Worm (Caenorhabditis elegans) whole organism, young adult: Measurements from ENCODE around the gene M05D6.8.

Experiments
- B0035.1 ChIP-seq: sonication (generic microtip); optimal IDR thresholded peaks from 2 replicates; lab custom pipeline; 2016; ENCODE audit warnings: missing genetic modification characterization, mild to moderate bottlenecking, missing compliant biosample characterization, missing genotype, missing genetic modification reagents
- B0261.1 ChIP-seq: sonication (generic microtip); optimal IDR thresholded peaks from 2 replicates; lab custom pipeline; 2016; ENCODE audit warnings: mild to moderate bottlenecking, missing genetic modification characterization, moderate library complexity, missing compliant biosample characterization
- C17E4.6 ChIP-seq: fragments of 200-800 bp; sonication (Bioruptor generic); IDR thresholded peaks from 2 replicates; pipeline ENCODE4 v1.3.6; 2022; ENCODE audit warnings: missing genetic modification reagents, missing genetic modification characterization, missing compliant biosample characterization
- D2030.7 ChIP-seq: fragments of 200-800 bp; sonication (Bioruptor generic); IDR thresholded peaks from 2 replicates; pipeline ENCODE4 v1.3.6; 2022; ENCODE audit warnings: missing genetic modification reagents, missing genetic modification characterization, missing compliant biosample characterization
- F22D6.2 ChIP-seq: sonication (generic microtip); optimal IDR thresholded peaks from 2 replicates; lab custom pipeline; 2016; ENCODE audit warnings: mild to moderate bottlenecking, missing genetic modification characterization, missing compliant biosample characterization
- F23B12.7 ChIP-seq: sonication (generic microtip); optimal IDR thresholded peaks from 2 replicates; lab custom pipeline; 2017; ENCODE audit warnings: missing genetic modification characterization, mild to moderate bottlenecking, missing compliant biosample characterization, antibody characterized with exemption, moderate library complexity; ENCODE audit not compliant: insufficient read depth
- F39B2.1 ChIP-seq: fragments of 200-800 bp; sonication (Bioruptor generic); IDR thresholded peaks from 2 replicates; pipeline ENCODE4 v1.3.6; 2022; ENCODE audit warnings: missing genetic modification reagents, missing genetic modification characterization, missing compliant biosample characterization
- F52B5.7 ChIP-seq: sonication (generic microtip); optimal IDR thresholded peaks from 2 replicates; lab custom pipeline; 2016; ENCODE audit warnings: mild to moderate bottlenecking, missing genetic modification characterization, missing compliant biosample characterization
- F55B11.4 ChIP-seq: sonication (generic microtip); optimal IDR thresholded peaks from 2 replicates; lab custom pipeline; 2016; ENCODE audit warnings: missing compliant biosample characterization, missing genetic modification characterization, borderline replicate concordance; ENCODE audit not compliant: insufficient read depth
- K11D2.4 ChIP-seq: fragments of 200-800 bp; sonication (Bioruptor generic); IDR thresholded peaks from 2 replicates; pipeline ENCODE4 v1.3.6; 2022; ENCODE audit warnings: missing genetic modification reagents, missing genetic modification characterization, missing compliant biosample characterization
- T07F8.4 ChIP-seq: sonication (generic microtip); optimal IDR thresholded peaks from 2 replicates; lab custom pipeline; 2016; ENCODE audit warnings: mild to moderate bottlenecking, missing genetic modification characterization, moderate library complexity, missing compliant biosample characterization
- Y53F4B.3 ChIP-seq: fragments of 200-800 bp; sonication (Bioruptor generic); IDR thresholded peaks from 2 replicates; pipeline ENCODE4 v1.3.6; 2022; ENCODE audit warnings: missing genetic modification reagents, missing genetic modification characterization, missing compliant biosample characterization
- Y53G8AR.9 ChIP-seq: fragments of 200-800 bp; sonication (Bioruptor generic); conservative IDR thresholded peaks from 2 replicates; pipeline ENCODE4 v1.3.6; 2022; ENCODE audit warnings: missing genetic modification reagents, missing genetic modification characterization, missing compliant biosample characterization
- Y79H2A.3 ChIP-seq: fragments of 200-800 bp; sonication (Bioruptor generic); conservative IDR thresholded peaks from 2 replicates; pipeline ENCODE4 v1.3.6; 2022; ENCODE audit warnings: missing genetic modification reagents, missing genetic modification characterization, missing compliant biosample characterization
- Y95B8A.8 ChIP-seq: fragments of 200-800 bp; sonication (Bioruptor generic); IDR thresholded peaks from 2 replicates; pipeline ENCODE4 v1.3.6; 2022; ENCODE audit warnings: missing genetic modification reagents, missing genetic modification characterization, missing compliant biosample characterization
- akir-1 ChIP-seq: fragments of 200-800 bp; sonication (Bioruptor generic); optimal IDR thresholded peaks from 2 replicates; lab custom pipeline; 2018; ENCODE audit warnings: mild to moderate bottlenecking, missing genetic modification characterization, moderate library complexity, missing compliant biosample characterization
- aptf-3 ChIP-seq: fragments of 200-800 bp; sonication (Bioruptor generic); IDR thresholded peaks from 2 replicates; pipeline ENCODE4 v1.3.6; 2022; ENCODE audit warnings: missing genetic modification characterization, missing compliant biosample characterization
- attf-6 ChIP-seq: fragments of 200-800 bp; sonication (Bioruptor generic); IDR thresholded peaks from 2 replicates; pipeline ENCODE4 v1.3.6; 2022; ENCODE audit warnings: missing genetic modification reagents, missing genetic modification characterization, missing compliant biosample characterization
- bed-2 ChIP-seq: fragments of 200-800 bp; sonication (Bioruptor generic); IDR thresholded peaks from 2 replicates; pipeline ENCODE4 v1.3.6; 2022; ENCODE audit warnings: missing genetic modification reagents, missing genetic modification characterization, missing compliant biosample characterization
- cebp-1 ChIP-seq, 2 experiments: fragments of 200-800 bp in 1 of 2; sonication (Bioruptor generic) in 1 of 2; sonication (generic microtip) in 1 of 2; IDR thresholded peaks in 1 of 2; optimal IDR thresholded peaks in 1 of 2; 2 replicates each; pipeline versions ENCODE4 v1.3.6 to Lab custom; 2017 to 2022; ENCODE audit warnings: missing compliant biosample characterization in 2 of 2, missing genetic modification characterization in 2 of 2, mild to moderate bottlenecking in 1 of 2, missing genetic modification reagents in 1 of 2, moderate library complexity in 1 of 2
- ceh-100 ChIP-seq: fragments of 200-800 bp; sonication (Bioruptor generic); IDR thresholded peaks from 2 replicates; pipeline ENCODE4 v1.3.6; 2022; ENCODE audit warnings: missing genetic modification reagents, missing genetic modification characterization, missing compliant biosample characterization
- ceh-27 ChIP-seq: fragments of 200-800 bp; sonication (Bioruptor generic); optimal IDR thresholded peaks from 2 replicates; lab custom pipeline; 2018; ENCODE audit warnings: mild to moderate bottlenecking, missing genetic modification characterization, moderate library complexity, missing compliant biosample characterization
- ceh-58 ChIP-seq: fragments of 200-800 bp; sonication (Bioruptor generic); IDR thresholded peaks from 2 replicates; pipeline ENCODE4 v1.3.6; 2022; ENCODE audit warnings: missing genetic modification characterization, missing compliant biosample characterization
- ceh-91 ChIP-seq: fragments of 200-800 bp; sonication (Bioruptor generic); IDR thresholded peaks from 2 replicates; pipeline ENCODE4 v1.3.6; 2022; ENCODE audit warnings: missing genetic modification reagents, missing genetic modification characterization, missing compliant biosample characterization
- die-1 ChIP-seq: sonication (generic microtip); optimal IDR thresholded peaks from 2 replicates; lab custom pipeline; 2016; ENCODE audit warnings: missing genotype, mild to moderate bottlenecking, missing genetic modification characterization, missing compliant biosample characterization
- dpff-1 ChIP-seq: sonication (generic microtip); optimal IDR thresholded peaks from 2 replicates; lab custom pipeline; 2017; ENCODE audit warnings: mild to moderate bottlenecking, missing genetic modification characterization, missing compliant biosample characterization
- efl-1 ChIP-seq: fragments of 150-350 bp; optimal IDR thresholded peaks from 2 replicates; lab custom pipeline; 2014; ENCODE audit warnings: missing biosample characterization, missing genetic modification reagents, missing genetic modification characterization
- egl-44 ChIP-seq: fragments of 200-800 bp; sonication (Bioruptor generic); IDR thresholded peaks from 2 replicates; pipeline ENCODE4 v1.3.6; 2022; ENCODE audit warnings: missing genetic modification reagents, missing genetic modification characterization, missing compliant biosample characterization
- hlh-12 ChIP-seq: sonication (generic microtip); optimal IDR thresholded peaks from 2 replicates; lab custom pipeline; 2016; ENCODE audit warnings: missing genetic modification characterization, missing compliant biosample characterization
- let-607 ChIP-seq, 2 experiments: fragments of 200-800 bp in 1 of 2; sonication (Bioruptor generic) in 1 of 2; sonication (generic microtip) in 1 of 2; optimal IDR thresholded peaks; 2 replicates each; lab custom pipeline; 2016 to 2018; ENCODE audit warnings: mild to moderate bottlenecking in 2 of 2, missing compliant biosample characterization in 2 of 2, missing genetic modification characterization in 2 of 2, moderate library complexity in 2 of 2, missing genotype in 1 of 2
- lin-35 ChIP-seq, 3 experiments: fragments of 150-350 bp in 2 of 3; sonication (generic microtip) in 1 of 3; optimal IDR thresholded peaks; 2 replicates each; lab custom pipeline; 2014 to 2018; ENCODE audit warnings: missing biosample characterization in 3 of 3, missing genetic modification characterization in 3 of 3, missing genetic modification reagents in 3 of 3
- lin-40 ChIP-seq: sonication (generic microtip); optimal IDR thresholded peaks from 2 replicates; lab custom pipeline; 2016; ENCODE audit warnings: missing genetic modification characterization, mild to moderate bottlenecking, missing compliant biosample characterization, missing genotype, missing genetic modification reagents
- lir-1 ChIP-seq: fragments of 200-800 bp; sonication (Bioruptor generic); conservative IDR thresholded peaks from 2 replicates; pipeline ENCODE4 v1.3.6; 2022; ENCODE audit warnings: missing genetic modification reagents, missing genetic modification characterization, missing compliant biosample characterization
- nhr-120 ChIP-seq: fragments of 200-800 bp; sonication (Bioruptor generic); IDR thresholded peaks from 2 replicates; pipeline ENCODE4 v1.3.6; 2022; ENCODE audit warnings: missing genetic modification characterization, missing compliant biosample characterization
- nhr-179 ChIP-seq: sonication (generic microtip); optimal IDR thresholded peaks from 2 replicates; lab custom pipeline; 2016; ENCODE audit warnings: mild to moderate bottlenecking, missing genetic modification characterization, missing compliant biosample characterization
- nhr-80 ChIP-seq: sonication (generic microtip); optimal IDR thresholded peaks from 2 replicates; lab custom pipeline; 2016; ENCODE audit warnings: missing genetic modification characterization, missing compliant biosample characterization
- nhr-90 ChIP-seq: sonication (generic microtip); optimal IDR thresholded peaks from 2 replicates; lab custom pipeline; 2016; ENCODE audit warnings: missing genotype, mild to moderate bottlenecking, missing genetic modification characterization, missing compliant biosample characterization
- rec-8 ChIP-seq, 2 experiments: sonication (generic microtip); optimal IDR thresholded peaks; 2 replicates each; lab custom pipeline; 2016; ENCODE audit warnings: mild to moderate bottlenecking in 2 of 2, missing genetic modification characterization in 2 of 2, missing genetic modification reagents in 2 of 2, missing genotype in 2 of 2, missing biosample characterization in 1 of 2, missing compliant biosample characterization in 1 of 2, moderate library complexity in 1 of 2
- sea-2 ChIP-seq: fragments of 200-800 bp; sonication (Bioruptor generic); IDR thresholded peaks from 2 replicates; pipeline ENCODE4 v1.3.6; 2022; ENCODE audit warnings: missing genetic modification characterization, missing compliant biosample characterization
- snpc-3.4 ChIP-seq: sonication (generic microtip); optimal IDR thresholded peaks from 2 replicates; lab custom pipeline; 2017; ENCODE audit warnings: missing genetic modification characterization, mild to moderate bottlenecking, missing compliant biosample characterization, antibody characterized with exemption, moderate library complexity, missing genotype, missing genetic modification reagents
- tbp1 ChIP-seq: fragments of 200-800 bp; sonication (Bioruptor generic); optimal IDR thresholded peaks from 2 replicates; lab custom pipeline; 2018; ENCODE audit warnings: mild to moderate bottlenecking, missing genetic modification characterization, missing compliant biosample characterization
- tlf-1 ChIP-seq: fragments of 200-800 bp; sonication (Bioruptor generic); optimal IDR thresholded peaks from 2 replicates; lab custom pipeline; 2018; ENCODE audit warnings: mild to moderate bottlenecking, missing genetic modification characterization, missing compliant biosample characterization
- unc-130 ChIP-seq: sonication (generic microtip); optimal IDR thresholded peaks from 2 replicates; lab custom pipeline; 2016; ENCODE audit warnings: missing genetic modification reagents, missing genetic modification characterization, missing compliant biosample characterization
- xnd-1 ChIP-seq: sonication (generic microtip); optimal IDR thresholded peaks from 2 replicates; lab custom pipeline; 2016; ENCODE audit warnings: missing genotype, missing genetic modification reagents, missing genetic modification characterization, missing compliant biosample characterization
- ztf-25 ChIP-seq: fragments of 200-800 bp; sonication (Bioruptor generic); IDR thresholded peaks from 2 replicates; pipeline ENCODE4 v1.3.6; 2022; ENCODE audit warnings: missing genetic modification reagents, missing genetic modification characterization, missing compliant biosample characterization
- ztf-26 ChIP-seq: sonication (generic microtip); optimal IDR thresholded peaks from 2 replicates; lab custom pipeline; 2017; ENCODE audit warnings: missing genetic modification characterization, missing compliant biosample characterization
- ztf-3 ChIP-seq: fragments of 200-800 bp; sonication (Bioruptor generic); optimal IDR thresholded peaks from 2 replicates; lab custom pipeline; 2018; ENCODE audit warnings: mild to moderate bottlenecking, missing genetic modification characterization, missing compliant biosample characterization

M05D6.8 gene

ce11 chrII:8442176-8442575 lies 28.9 kb downstream of the M05D6.8 start (continued):
- TF ChIP-seq die-1 (no peak), ceh-91 (GFP tag; lab: Robert Waterston, UW) (0 out of 2 replicates have a peak, but pooled peaks have one; percentile 16), Y95B8A.8 (GFP tag; lab: Robert Waterston, UW) (no peak), F23B12.7 (tag; lab: Kevin White, UChicago) (peak; percentile 48), C17E4.6 (GFP tag; lab: Robert Waterston, UW) (no peak), B0035.1 (no peak), Y53F4B.3 (no peak), ceh-27 (GFP tag; lab: Kevin White, UChicago) (no peak), sea-2 (GFP tag; lab: Robert Waterston, UW) (no peak), Y53G8AR.9 (no peak), ztf-25 (GFP tag; lab: Robert Waterston, UW) (no peak), tlf-1 (GFP tag; lab: Kevin White, UChicago) (no peak), nhr-80 (tag; lab: Kevin White, UChicago) (no peak), K11D2.4 (GFP tag; lab: Robert Waterston, UW) (no peak), F52B5.7 (no peak), lin-35 (GFP tag; optimal IDR thresholded peaks at IDR 0.05; lab: Kevin White, UChicago) (peak in 1 of 3 experiments; percentile 7), nhr-120 (GFP tag; lab: Robert Waterston, UW) (no peak), efl-1 (GFP tag; lab: Kevin White, UChicago) (peak; percentile 40), ztf-26 (tag; lab: Kevin White, UChicago) (peak; percentile 2), unc-130 (GFP tag; lab: Kevin White, UChicago) (no peak), bed-2 (GFP tag; lab: Robert Waterston, UW) (no peak), lin-40 (tag; lab: Kevin White, UChicago) (peak; percentile 27), ceh-58 (GFP tag; lab: Robert Waterston, UW) (no peak), xnd-1 (peak; percentile 5), F55B11.4 (no peak), Y79H2A.3 (GFP tag; lab: Robert Waterston, UW) (no peak), dpff-1 (tag; lab: Kevin White, UChicago) (no peak), F22D6.2 (no peak), attf-6 (no peak), lir-1 (GFP tag; lab: Robert Waterston, UW) (no peak), akir-1 (GFP tag; lab: Kevin White, UChicago) (no peak), snpc-3.4 (tag; lab: Kevin White, UChicago) (no peak), F39B2.1 (no peak), let-607 (tag; optimal IDR thresholded peaks at IDR 0.05; lab: Kevin White, UChicago) (no peak), T07F8.4 (tag; lab: Kevin White, UChicago) (no peak), rec-8 (tag; optimal IDR thresholded peaks at IDR 0.05; lab: Kevin White, UChicago) (no peak), ztf-3 (GFP tag; lab: Kevin White, UChicago) (no peak), egl-44 (no peak), nhr-90 (no peak), B0261.1 (no peak), tbp1 (peak; percentile 38), nhr-179 (no peak), cebp-1 (GFP tag; IDR thresholded peaks at IDR 0.05; lab: Robert Waterston, UW) (peak; percentile 30; the same call in 1 of the 2 replicates), cebp-1 (tag; optimal IDR thresholded peaks at IDR 0.05; lab: Kevin White, UChicago) (peak; percentile 80), hlh-12 (tag; lab: Kevin White, UChicago) (no peak), D2030.7 (GFP tag; lab: Robert Waterston, UW) (0 out of 2 replicates have a peak, but pooled peaks have one; percentile 17), ceh-100 (GFP tag; lab: Robert Waterston, UW) (no peak), aptf-3 (no peak)
